Worm (Caenorhabditis elegans) whole organism, L2 larva: Measurements from ENCODE around the gene K09E9.7.

Experiments
- C34F6.9 ChIP-seq: fragments of 150-350 bp; optimal IDR thresholded peaks from 2 replicates; lab custom pipeline; 2014; ENCODE audit warnings: missing biosample characterization, missing genetic modification characterization
- F13H6.1 ChIP-seq: sonication (generic microtip); optimal IDR thresholded peaks from 2 replicates; lab custom pipeline; 2016; ENCODE audit warnings: missing genetic modification characterization, missing compliant biosample characterization
- Y55F3AM.14 ChIP-seq: fragments of 200-800 bp; sonication (Bioruptor generic); optimal IDR thresholded peaks from 2 replicates; lab custom pipeline; 2018; ENCODE audit warnings: mild to moderate bottlenecking, missing genetic modification characterization, missing compliant biosample characterization
- ZK546.5 ChIP-seq: sonication (generic microtip); optimal IDR thresholded peaks from 2 replicates; lab custom pipeline; 2017; ENCODE audit warnings: missing biosample characterization, missing genetic modification characterization
- alr-1 ChIP-seq: fragments of 150-350 bp; optimal IDR thresholded peaks from 2 replicates; lab custom pipeline; 2014; ENCODE audit warnings: missing biosample characterization, missing genetic modification characterization
- aly-2 ChIP-seq: fragments of 150-350 bp; optimal IDR thresholded peaks from 2 replicates; lab custom pipeline; 2014; ENCODE audit warnings: missing biosample characterization, missing genetic modification characterization
- ama-1 ChIP-seq: fragments of 150-350 bp; optimal IDR thresholded peaks from 2 replicates; lab custom pipeline; 2018; ENCODE audit warnings: inconsistent platforms
- blmp-1 ChIP-seq: sonication (generic microtip); optimal IDR thresholded peaks from 2 replicates; lab custom pipeline; 2017; ENCODE audit warnings: missing genetic modification characterization, mild to moderate bottlenecking, missing compliant biosample characterization, antibody characterized with exemption, moderate library complexity; ENCODE audit not compliant: insufficient read depth
- ceh-16 ChIP-seq: fragments of 150-350 bp; optimal IDR thresholded peaks from 2 replicates; lab custom pipeline; 2014; ENCODE audit warnings: missing biosample characterization, missing genetic modification characterization
- ceh-82 ChIP-seq: fragments of 150-350 bp; optimal IDR thresholded peaks from 2 replicates; lab custom pipeline; 2014; ENCODE audit warnings: missing biosample characterization, missing genetic modification characterization
- crh-2 ChIP-seq: sonication (generic microtip); optimal IDR thresholded peaks from 2 replicates; lab custom pipeline; 2017; ENCODE audit warnings: missing biosample characterization, missing genetic modification characterization
- dmd-4 ChIP-seq: sonication (generic microtip); optimal IDR thresholded peaks from 2 replicates; lab custom pipeline; 2017; ENCODE audit warnings: missing biosample characterization, missing genetic modification characterization
- egl-27 ChIP-seq: sonication (generic microtip); optimal IDR thresholded peaks from 3 replicates; lab custom pipeline; 2017; ENCODE audit warnings: missing biosample characterization, missing genetic modification reagents, missing genetic modification characterization
- elt-1 ChIP-seq: fragments of 150-350 bp; optimal IDR thresholded peaks from 2 replicates; lab custom pipeline; 2014; ENCODE audit warnings: missing biosample characterization, missing genetic modification characterization
- elt-3 ChIP-seq: sonication (generic microtip); optimal IDR thresholded peaks from 2 replicates; lab custom pipeline; 2017; ENCODE audit warnings: missing biosample characterization, missing genetic modification characterization
- fos-1 ChIP-seq: fragments of 150-350 bp; optimal IDR thresholded peaks from 2 replicates; lab custom pipeline; 2014; ENCODE audit warnings: missing biosample characterization, missing genetic modification characterization
- gmeb-1 ChIP-seq: fragments of 150-350 bp; optimal IDR thresholded peaks from 2 replicates; lab custom pipeline; 2014; ENCODE audit warnings: missing biosample characterization, missing genetic modification characterization
- lin-13 ChIP-seq: fragments of 150-350 bp; optimal IDR thresholded peaks from 2 replicates; lab custom pipeline; 2014; ENCODE audit warnings: missing biosample characterization, missing genetic modification reagents, missing genetic modification characterization
- mab-5 ChIP-seq: fragments of 150-350 bp; optimal IDR thresholded peaks from 2 replicates; lab custom pipeline; 2014; ENCODE audit warnings: missing biosample characterization, missing genetic modification characterization
- mbf-1 ChIP-seq: sonication (generic microtip); optimal IDR thresholded peaks from 2 replicates; lab custom pipeline; 2017; ENCODE audit warnings: missing biosample characterization, missing genetic modification characterization
- mdl-1 ChIP-seq, 2 experiments: fragments of 150-350 bp in 1 of 2; sonication (generic microtip) in 1 of 2; optimal IDR thresholded peaks; 2 replicates each; lab custom pipeline; 2017; ENCODE audit warnings: missing biosample characterization in 2 of 2, missing genetic modification characterization in 2 of 2
- nhr-10 ChIP-seq: sonication (generic microtip); optimal IDR thresholded peaks from 2 replicates; lab custom pipeline; 2017; ENCODE audit warnings: missing biosample characterization, missing genetic modification characterization
- nhr-11 ChIP-seq: fragments of 150-350 bp; optimal IDR thresholded peaks from 2 replicates; lab custom pipeline; 2014; ENCODE audit warnings: missing biosample characterization, missing genetic modification characterization
- nhr-12 ChIP-seq: fragments of 150-350 bp; optimal IDR thresholded peaks from 2 replicates; lab custom pipeline; 2014; ENCODE audit warnings: missing biosample characterization, missing genetic modification characterization
- nhr-129 ChIP-seq: fragments of 150-350 bp; optimal IDR thresholded peaks from 2 replicates; lab custom pipeline; 2014; ENCODE audit warnings: missing biosample characterization, missing genetic modification characterization
- nhr-21 ChIP-seq: fragments of 150-350 bp; optimal IDR thresholded peaks from 2 replicates; lab custom pipeline; 2014; ENCODE audit warnings: missing biosample characterization, missing genetic modification characterization
- nhr-23 ChIP-seq: fragments of 150-350 bp; optimal IDR thresholded peaks from 2 replicates; lab custom pipeline; 2014; ENCODE audit warnings: missing biosample characterization, missing genetic modification reagents, missing genetic modification characterization
- nhr-237 ChIP-seq: fragments of 150-350 bp; optimal IDR thresholded peaks from 2 replicates; lab custom pipeline; 2014; ENCODE audit warnings: missing biosample characterization, missing genetic modification characterization
- nhr-25 ChIP-seq: fragments of 150-350 bp; sonication (generic microtip); optimal IDR thresholded peaks from 3 replicates; lab custom pipeline; 2014; ENCODE audit warnings: missing biosample characterization, missing genetic modification characterization
- nhr-6 ChIP-seq: fragments of 150-350 bp; optimal IDR thresholded peaks from 2 replicates; lab custom pipeline; 2014; ENCODE audit warnings: missing biosample characterization, missing genetic modification characterization
- nhr-77 ChIP-seq: fragments of 150-350 bp; optimal IDR thresholded peaks from 2 replicates; lab custom pipeline; 2014; ENCODE audit warnings: missing biosample characterization, missing genetic modification characterization
- peb-1 ChIP-seq: fragments of 150-350 bp; optimal IDR thresholded peaks from 2 replicates; lab custom pipeline; 2014; ENCODE audit warnings: missing biosample characterization, missing genetic modification characterization
- sem-4 ChIP-seq: fragments of 150-350 bp; optimal IDR thresholded peaks from 2 replicates; lab custom pipeline; 2014; ENCODE audit warnings: missing biosample characterization, missing genetic modification reagents, missing genetic modification characterization
- sma-9 ChIP-seq, 2 experiments: fragments of 150-350 bp in 1 of 2; sonication (generic microtip) in 1 of 2; optimal IDR thresholded peaks; 2 replicates each; lab custom pipeline; 2014 to 2016; ENCODE audit warnings: missing genetic modification characterization in 2 of 2, mild to moderate bottlenecking in 1 of 2, missing biosample characterization in 1 of 2, missing compliant biosample characterization in 1 of 2, missing genetic modification reagents in 1 of 2, moderate library complexity in 1 of 2
- snpc-4 ChIP-seq: fragments of 150-350 bp; optimal IDR thresholded peaks from 2 replicates; lab custom pipeline; 2014; ENCODE audit warnings: missing biosample characterization, missing genetic modification characterization
- unc-39 ChIP-seq: fragments of 150-350 bp; optimal IDR thresholded peaks from 2 replicates; lab custom pipeline; 2014; ENCODE audit warnings: missing biosample characterization, missing genetic modification characterization
- unc-62 ChIP-seq: fragments of 150-350 bp; optimal IDR thresholded peaks from 2 replicates; lab custom pipeline; 2014; ENCODE audit warnings: missing biosample characterization, missing genetic modification reagents, missing genetic modification characterization
- zag-1 ChIP-seq: fragments of 150-350 bp; optimal IDR thresholded peaks from 2 replicates; lab custom pipeline; 2014; ENCODE audit warnings: missing biosample characterization, missing genetic modification characterization
- ztf-1 ChIP-seq: fragments of 200-800 bp; sonication (Bioruptor generic); conservative IDR thresholded peaks from 2 replicates; pipeline ENCODE4 v1.3.6; 2022; ENCODE audit warnings: missing genetic modification characterization, missing compliant biosample characterization
- ztf-11 ChIP-seq: sonication (generic microtip); optimal IDR thresholded peaks from 2 replicates; lab custom pipeline; 2017; ENCODE audit warnings: missing biosample characterization, missing genetic modification characterization
- ztf-4 ChIP-seq: fragments of 150-350 bp; optimal IDR thresholded peaks from 2 replicates; lab custom pipeline; 2014; ENCODE audit warnings: missing biosample characterization, missing genetic modification characterization

K09E9.7 gene

DNA sequence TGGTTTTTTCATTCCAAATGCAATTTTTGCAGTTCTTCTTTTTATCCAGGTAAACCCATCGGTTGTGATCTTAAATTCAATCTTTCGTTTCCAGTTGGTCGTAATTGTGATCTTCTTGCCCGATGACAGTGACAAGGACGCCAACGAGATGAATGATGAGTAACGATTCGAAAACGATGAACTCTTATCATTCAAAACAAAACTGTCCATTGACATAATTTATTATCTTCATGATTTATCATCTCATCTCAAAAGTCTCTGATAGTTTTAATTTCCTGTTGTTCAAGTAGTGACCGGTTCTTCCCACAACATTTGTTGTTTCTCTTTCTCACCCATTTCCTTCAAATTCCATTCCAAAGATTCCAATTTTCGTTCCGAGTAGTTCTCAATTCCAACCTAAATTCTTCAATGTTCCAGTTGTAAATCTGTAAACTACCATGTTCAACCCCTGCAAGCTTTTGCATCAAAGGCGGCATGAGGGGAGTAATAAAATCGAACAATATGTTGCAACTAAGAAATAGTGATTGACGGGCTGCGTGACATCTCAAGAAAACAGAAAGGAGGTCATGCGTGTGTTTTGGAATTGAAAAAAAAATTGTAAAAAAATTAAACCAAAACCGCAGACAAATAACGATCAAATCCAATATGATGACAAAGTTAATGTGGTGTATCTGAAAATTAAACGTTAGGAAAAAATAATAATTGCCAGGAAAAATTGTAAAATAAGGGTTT is 14.4 kb upstream of the K09E9.7 start (continued):
- TF ChIP-seq sma-9 (GFP tag; optimal IDR thresholded peaks at IDR 0.05; lab: Kevin White, UChicago) (peak; percentile 67), sma-9 (tag; optimal IDR thresholded peaks at IDR 0.05; lab: Kevin White, UChicago) (no peak), nhr-23 (tag; lab: Kevin White, UChicago) (no peak), mab-5 (tag; lab: Kevin White, UChicago) (peak; percentile 61), alr-1 (tag; lab: Kevin White, UChicago) (no peak), nhr-21 (tag; lab: Kevin White, UChicago) (peak; percentile 51), unc-62 (no peak), ztf-1 (GFP tag; lab: Robert Waterston, UW) (no peak), snpc-4 (no peak), ZK546.5 (no peak), blmp-1 (tag; lab: Kevin White, UChicago) (peak; percentile 43), ztf-11 (tag; lab: Kevin White, UChicago) (no peak), crh-2 (tag; lab: Kevin White, UChicago) (no peak), nhr-77 (tag; lab: Kevin White, UChicago) (no peak), unc-39 (tag; lab: Kevin White, UChicago) (no peak), F13H6.1 (tag; lab: Kevin White, UChicago) (no peak), lin-13 (GFP tag; lab: Kevin White, UChicago) (no peak), ceh-82 (tag; lab: Kevin White, UChicago) (no peak), aly-2 (no peak)

ce11 chrX:15627814-15628213 is 12.9 kb upstream of the K09E9.7 start:
- TF ChIP-seq nhr-129 (tag; lab: Kevin White, UChicago): no peak
- no peak for TF ChIP-seq mdl-1 (tag; optimal IDR thresholded peaks at IDR 0.05; lab: Kevin White, UChicago)
- no peak for TF ChIP-seq lin-13 (GFP tag; lab: Kevin White, UChicago)
- peak; percentile 37 for TF ChIP-seq nhr-25
- no peak for TF ChIP-seq F13H6.1 (tag; lab: Kevin White, UChicago)

ce11 chrX:15628945-15629344 is 11.8 kb upstream of the K09E9.7 start:
- no peak for TF ChIP-seq ztf-11 (tag; lab: Kevin White, UChicago)
- no peak for TF ChIP-seq ama-1
- no peak for TF ChIP-seq aly-2
- TF ChIP-seq egl-27 (tag; lab: Kevin White, UChicago): no peak
- no peak for TF ChIP-seq mbf-1 (tag; lab: Kevin White, UChicago)
- no peak for TF ChIP-seq crh-2 (tag; lab: Kevin White, UChicago)
- TF ChIP-seq elt-1: no peak
- no peak for TF ChIP-seq gmeb-1 (tag; lab: Kevin White, UChicago)
- TF ChIP-seq nhr-21 (tag; lab: Kevin White, UChicago): no peak
- TF ChIP-seq lin-13 (GFP tag; lab: Kevin White, UChicago): no peak
- no peak for TF ChIP-seq ceh-82 (tag; lab: Kevin White, UChicago)
- no peak for TF ChIP-seq peb-1
- TF ChIP-seq dmd-4 (tag; lab: Kevin White, UChicago): no peak
- TF ChIP-seq nhr-25: no peak

ce11 chrX:15629615-15630014 is 11.1 kb upstream of the K09E9.7 start:
- no peak for TF ChIP-seq lin-13 (GFP tag; lab: Kevin White, UChicago)
- peak; percentile 31 for TF ChIP-seq crh-2 (tag; lab: Kevin White, UChicago)
- no peak for TF ChIP-seq ama-1
- peak; percentile 28 for TF ChIP-seq F13H6.1 (tag; lab: Kevin White, UChicago)
- no peak for TF ChIP-seq fos-1 (tag; lab: Kevin White, UChicago)
- TF ChIP-seq nhr-237 (tag; lab: Kevin White, UChicago): no peak
- no peak for TF ChIP-seq aly-2
- no peak for TF ChIP-seq ztf-11 (tag; lab: Kevin White, UChicago)
- TF ChIP-seq nhr-11 (tag; lab: Kevin White, UChicago): no peak
- TF ChIP-seq ztf-4 (tag; lab: Kevin White, UChicago): no peak
- TF ChIP-seq sem-4 (tag; lab: Kevin White, UChicago): no peak
- no peak for TF ChIP-seq ceh-16 (tag; lab: Kevin White, UChicago)
- no peak for TF ChIP-seq zag-1
- TF ChIP-seq mab-5 (tag; lab: Kevin White, UChicago): no peak
- TF ChIP-seq mbf-1 (tag; lab: Kevin White, UChicago): no peak
- no peak for TF ChIP-seq elt-1
- no peak for TF ChIP-seq nhr-23 (tag; lab: Kevin White, UChicago)
- TF ChIP-seq nhr-25: no peak
- TF ChIP-seq snpc-4: no peak
- no peak for TF ChIP-seq mdl-1 (tag; optimal IDR thresholded peaks at IDR 0.05; lab: Kevin White, UChicago)
- TF ChIP-seq dmd-4 (tag; lab: Kevin White, UChicago): no peak
- no peak for TF ChIP-seq unc-39 (tag; lab: Kevin White, UChicago)
- TF ChIP-seq sma-9 (GFP tag; optimal IDR thresholded peaks at IDR 0.05; lab: Kevin White, UChicago): peak; percentile 54
- no peak for TF ChIP-seq sma-9 (tag; optimal IDR thresholded peaks at IDR 0.05; lab: Kevin White, UChicago)
- no peak for TF ChIP-seq C34F6.9
- TF ChIP-seq nhr-10: no peak
- TF ChIP-seq nhr-21 (tag; lab: Kevin White, UChicago): no peak
- TF ChIP-seq nhr-6 (tag; lab: Kevin White, UChicago): no peak
- TF ChIP-seq nhr-12: no peak
- TF ChIP-seq elt-3 (tag; lab: Kevin White, UChicago): no peak
- TF ChIP-seq Y55F3AM.14: no peak
- peak; percentile 24 for TF ChIP-seq nhr-129 (tag; lab: Kevin White, UChicago)
